Fruit fly (Drosophila melanogaster): Measurements from ENCODE around the gene p23.

The p23 gene

dm6 chr3R:9643977-9644376 lies 33.8 kb upstream of the p23 start:
- TF ChIP-seq Rel (GFP tag; optimal IDR thresholded peaks at IDR 0.05) = no peak
- TF ChIP-seq Rel (tag; optimal IDR thresholded peaks at IDR 0.05) = peak; percentile 67
- TF ChIP-seq Myc (optimal IDR thresholded peaks at IDR 0.05) = no peak

dm6 chr3R:9644620-9645019 lies 33.1 kb upstream of the p23 start:
- TF ChIP-seq Dfd (GFP tag; optimal IDR thresholded peaks at IDR 0.05) = no peak
- TF ChIP-seq tai (GFP tag; optimal IDR thresholded peaks at IDR 0.05) = no peak
- no peak for TF ChIP-seq br (GFP tag; optimal IDR thresholded peaks at IDR 0.05)
- no peak for TF ChIP-seq Myc (optimal IDR thresholded peaks at IDR 0.05)
- TF ChIP-seq Hnf4 (GFP tag; optimal IDR thresholded peaks at IDR 0.05) = no peak

dm6 chr3R:9646104-9646707 lies 31.5 kb upstream of the p23 start, which contains the start of gene Fst:
TSS of gene Fst (minus strand) at chr3R:9646154.
- TF ChIP-seq lola (GFP tag; optimal IDR thresholded peaks at IDR 0.05) (no peak), Hnf4 (GFP tag; optimal IDR thresholded peaks at IDR 0.05) (no peak), tai (GFP tag; optimal IDR thresholded peaks at IDR 0.05) (no peak), psq (GFP tag; optimal IDR thresholded peaks at IDR 0.05) (no peak), jim (GFP tag; optimal IDR thresholded peaks at IDR 0.05) (no peak), Hr78 (GFP tag; optimal IDR thresholded peaks at IDR 0.05) (no peak), dmrt93B (GFP tag; optimal IDR thresholded peaks at IDR 0.05) (no peak), h (GFP tag; optimal IDR thresholded peaks at IDR 0.05) (peak; percentile 14), woc (GFP tag; optimal IDR thresholded peaks at IDR 0.05) (no peak), fru (GFP tag; optimal IDR thresholded peaks at IDR 0.05) (peak; percentile 19), Vsx2 (GFP tag; optimal IDR thresholded peaks at IDR 0.05; ENCODE audit: partially characterized antibody) (no peak), Rel (GFP tag; optimal IDR thresholded peaks at IDR 0.05) (no peak), Rel (tag; optimal IDR thresholded peaks at IDR 0.05) (peak; percentile 5), foxo (GFP tag; optimal IDR thresholded peaks at IDR 0.05) (peak in 1 of 2 experiments; percentile 13)

- TF ChIP-seq woc (GFP tag; optimal IDR thresholded peaks at IDR 0.05) (no peak), dl (GFP tag; optimal IDR thresholded peaks at IDR 0.05; ENCODE audit: insufficient read depth in 1 of 2, partially characterized antibody in 2 of 2) (no peak), Hr78 (GFP tag; optimal IDR thresholded peaks at IDR 0.05) (no peak), OdsH (GFP tag; optimal IDR thresholded peaks at IDR 0.05) (no peak)
Observed at dm6 chr3R:9665405-9665804, 12.3 kb upstream of the p23 start.

dm6 chr3R:9673207-9673606 lies 4.5 kb upstream of the p23 start:
- TF ChIP-seq GATAd (GFP tag; optimal IDR thresholded peaks at IDR 0.05) (no peak), Abd-B (GFP tag; optimal IDR thresholded peaks at IDR 0.05) (no peak), Dfd (GFP tag; optimal IDR thresholded peaks at IDR 0.05) (no peak), dsf (GFP tag; optimal IDR thresholded peaks at IDR 0.05; ENCODE audit: borderline replicate concordance) (no peak), Hnf4 (GFP tag; optimal IDR thresholded peaks at IDR 0.05) (no peak), Rel (GFP tag; optimal IDR thresholded peaks at IDR 0.05) (no peak), Rel (tag; optimal IDR thresholded peaks at IDR 0.05) (no peak), Dif (GFP tag; optimal IDR thresholded peaks at IDR 0.05; ENCODE audit: partially characterized antibody) (no peak), sage (GFP tag; optimal IDR thresholded peaks at IDR 0.05) (no peak), OdsH (GFP tag; optimal IDR thresholded peaks at IDR 0.05) (no peak), sv (GFP tag; optimal IDR thresholded peaks at IDR 0.05) (no peak), brk (GFP tag; optimal IDR thresholded peaks at IDR 0.05) (no peak), Myc (optimal IDR thresholded peaks at IDR 0.05) (no peak), Mio (GFP tag; optimal IDR thresholded peaks at IDR 0.05) (no peak), Hr78 (GFP tag; optimal IDR thresholded peaks at IDR 0.05) (no peak), psq (GFP tag; optimal IDR thresholded peaks at IDR 0.05) (no peak)

- no peak for TF ChIP-seq woc (GFP tag; optimal IDR thresholded peaks at IDR 0.05)
- TF ChIP-seq brk (GFP tag; optimal IDR thresholded peaks at IDR 0.05) = no peak
Observed at dm6 chr3R:9674196-9674693, 3.5 kb upstream of the p23 start, which contains the start of gene Dhc1. TSS of gene Dhc1 (minus strand) at chr3R:9674643.

Measured in whole organism, wandering third instar larva.